Worm (Caenorhabditis elegans): ENCODE measurements around the gene parn-1.
A peak's percentile ranks its signal among the peaks of the same experiment; 100 is the strongest.

DNA sequence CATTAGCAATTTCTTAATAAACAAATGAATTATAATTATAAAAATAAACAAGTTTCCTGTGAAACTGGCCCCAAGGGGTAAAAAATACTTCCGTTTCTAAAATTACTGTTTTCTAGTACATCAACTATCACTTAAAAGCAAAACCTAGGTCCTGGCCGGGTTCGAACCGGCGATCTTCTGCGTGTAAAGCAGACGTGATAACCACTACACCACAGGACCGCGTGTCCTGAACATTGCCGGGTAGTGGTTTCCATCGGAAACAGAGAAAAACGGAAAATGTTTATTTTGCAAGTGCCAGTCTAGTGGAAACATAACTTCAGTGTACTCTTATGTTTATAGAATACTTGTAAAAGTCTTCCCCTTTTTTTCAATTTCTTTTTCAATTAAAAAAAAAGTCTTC lies 11.8 kb downstream of the parn-1 start:
- TF ChIP-seq repo-1 (tag; optimal IDR thresholded peaks at IDR 0.05), result no peak
- TF ChIP-seq attf-3 (GFP tag; conservative IDR thresholded peaks at IDR 0.05), result no peak
- TF ChIP-seq fkh-3 (tag; optimal IDR thresholded peaks at IDR 0.05), result no peak
- TF ChIP-seq lin-40 (tag; optimal IDR thresholded peaks at IDR 0.05), result no peak
- TF ChIP-seq madf-8 (GFP tag; conservative IDR thresholded peaks at IDR 0.05), result no peak
- TF ChIP-seq sptf-2 (GFP tag; optimal IDR thresholded peaks at IDR 0.05), result no peak
- no peak for TF ChIP-seq snpc-4 (GFP tag; optimal IDR thresholded peaks at IDR 0.05)
- TF ChIP-seq snpc-4 (tag; optimal IDR thresholded peaks at IDR 0.05), result peak in 1 of 4 experiments; percentile 19
- TF ChIP-seq Y79H2A.3 (GFP tag; conservative IDR thresholded peaks at IDR 0.05), result no peak
- no peak for TF ChIP-seq attf-6 (GFP tag; IDR thresholded peaks at IDR 0.05)
- peak; percentile 21 for TF ChIP-seq nhr-179 (tag; optimal IDR thresholded peaks at IDR 0.05)
